Fruit fly (Drosophila melanogaster): ENCODE results near the gene emei.

dm6 chr3L:11102930-11103329 is 6.6 kb upstream of the emei start, which contains the start of gene Elo68alpha:
- TF ChIP-seq CG7839 (tag; optimal IDR thresholded peaks at IDR 0.05) (no peak), pho (GFP tag; optimal IDR thresholded peaks at IDR 0.05) (no peak), pzg (GFP tag; optimal IDR thresholded peaks at IDR 0.05) (no peak), Dp (GFP tag; optimal IDR thresholded peaks at IDR 0.05) (no peak), ap (GFP tag; IDR thresholded peaks at IDR 0.05) (no peak), aop (GFP tag; IDR thresholded peaks at IDR 0.05) (no peak), Fer1 (GFP tag; optimal IDR thresholded peaks at IDR 0.05) (no peak), Optix (GFP tag; IDR thresholded peaks at IDR 0.05) (no peak), pum (GFP tag; optimal IDR thresholded peaks at IDR 0.05) (no peak)
